Fruit fly (Drosophila melanogaster): ENCODE data around the gene CG15210.

Gene CG15210

dm6 chrX:10805651-10806191 lies 33.3 kb upstream of the CG15210 start:
- TF ChIP-seq CG33017 (tag; optimal IDR thresholded peaks at IDR 0.05) (no peak), kay (GFP tag; ENCODE audit: borderline replicate concordance) (peak; percentile 76), ovo (GFP tag; optimal IDR thresholded peaks at IDR 0.05) (peak; percentile 94), CG5204 (GFP tag; optimal IDR thresholded peaks at IDR 0.05) (no peak), Mnt (GFP tag; optimal IDR thresholded peaks at IDR 0.05) (peak; percentile 74), CG7045 (GFP tag; optimal IDR thresholded peaks at IDR 0.05) (no peak), CG11617 (GFP tag; optimal IDR thresholded peaks at IDR 0.05) (no peak), CG12768 (GFP tag; optimal IDR thresholded peaks at IDR 0.05) (no peak), CG14711 (tag; optimal IDR thresholded peaks at IDR 0.05) (peak; percentile 88), tj (GFP tag; optimal IDR thresholded peaks at IDR 0.05) (peak; percentile 90), pad (GFP tag; optimal IDR thresholded peaks at IDR 0.05) (peak; percentile 82)

dm6 chrX:10806718-10807412 lies 32.2 kb upstream of the CG15210 start:
- TF ChIP-seq CG7045 (GFP tag; optimal IDR thresholded peaks at IDR 0.05): no peak
- peak; percentile 26 for TF ChIP-seq bab1 (GFP tag; optimal IDR thresholded peaks at IDR 0.05)
- TF ChIP-seq Clk (GFP tag; optimal IDR thresholded peaks at IDR 0.05): no peak
- peak; percentile 47 for TF ChIP-seq ovo (GFP tag; optimal IDR thresholded peaks at IDR 0.05)
- TF ChIP-seq Crg-1 (GFP tag; optimal IDR thresholded peaks at IDR 0.05): no peak
- peak; percentile 85 for TF ChIP-seq kay (GFP tag; ENCODE audit: borderline replicate concordance)
- TF ChIP-seq CG7101 (tag; optimal IDR thresholded peaks at IDR 0.05): peak; percentile 11
- TF ChIP-seq toe (GFP tag; optimal IDR thresholded peaks at IDR 0.05): no peak
- peak; percentile 63 for TF ChIP-seq tj (GFP tag; optimal IDR thresholded peaks at IDR 0.05)
- peak; percentile 46 for TF ChIP-seq Mnt (GFP tag; optimal IDR thresholded peaks at IDR 0.05)
- peak; percentile 49 for TF ChIP-seq cic (GFP tag; optimal IDR thresholded peaks at IDR 0.05)
- peak; percentile 100 for TF ChIP-seq pad (GFP tag; optimal IDR thresholded peaks at IDR 0.05)

- TF ChIP-seq cic (GFP tag; optimal IDR thresholded peaks at IDR 0.05) (no peak), CG12768 (GFP tag; optimal IDR thresholded peaks at IDR 0.05) (no peak), cnc (optimal IDR thresholded peaks at IDR 0.05) (no peak), CG7101 (tag; optimal IDR thresholded peaks at IDR 0.05) (no peak), pad (GFP tag; optimal IDR thresholded peaks at IDR 0.05) (no peak), CG14711 (tag; optimal IDR thresholded peaks at IDR 0.05) (no peak), CG11617 (GFP tag; optimal IDR thresholded peaks at IDR 0.05) (no peak), Clk (GFP tag; optimal IDR thresholded peaks at IDR 0.05) (no peak), CG5204 (GFP tag; optimal IDR thresholded peaks at IDR 0.05) (no peak), kay (GFP tag; ENCODE audit: borderline replicate concordance) (no peak), Crg-1 (GFP tag; optimal IDR thresholded peaks at IDR 0.05) (no peak), Hr96 (GFP tag; optimal IDR thresholded peaks at IDR 0.05) (no peak), bab1 (GFP tag; optimal IDR thresholded peaks at IDR 0.05) (no peak), toe (GFP tag; optimal IDR thresholded peaks at IDR 0.05) (no peak), CG1620 (GFP tag; optimal IDR thresholded peaks at IDR 0.05) (no peak)
These were observed 30.3 kb upstream of the CG15210 start for dm6 chrX:10808684-10809083.

- TF ChIP-seq CG33017 (tag; optimal IDR thresholded peaks at IDR 0.05) (no peak), Crg-1 (GFP tag; optimal IDR thresholded peaks at IDR 0.05) (no peak), CG5204 (GFP tag; optimal IDR thresholded peaks at IDR 0.05) (no peak), kay (GFP tag; ENCODE audit: borderline replicate concordance) (no peak), CG12768 (GFP tag; optimal IDR thresholded peaks at IDR 0.05) (no peak), Hr96 (GFP tag; optimal IDR thresholded peaks at IDR 0.05) (no peak), Clk (GFP tag; optimal IDR thresholded peaks at IDR 0.05) (no peak), CG11617 (GFP tag; optimal IDR thresholded peaks at IDR 0.05) (no peak), pad (GFP tag; optimal IDR thresholded peaks at IDR 0.05) (no peak), bab1 (GFP tag; optimal IDR thresholded peaks at IDR 0.05) (no peak), Mnt (GFP tag; optimal IDR thresholded peaks at IDR 0.05) (no peak), cnc (optimal IDR thresholded peaks at IDR 0.05) (no peak), ovo (GFP tag; optimal IDR thresholded peaks at IDR 0.05) (no peak), CG7045 (GFP tag; optimal IDR thresholded peaks at IDR 0.05) (no peak), cic (GFP tag; optimal IDR thresholded peaks at IDR 0.05) (no peak), CG7101 (tag; optimal IDR thresholded peaks at IDR 0.05) (no peak), tj (GFP tag; optimal IDR thresholded peaks at IDR 0.05) (no peak), CG1620 (GFP tag; optimal IDR thresholded peaks at IDR 0.05) (no peak), toe (GFP tag; optimal IDR thresholded peaks at IDR 0.05) (no peak), CG14711 (tag; optimal IDR thresholded peaks at IDR 0.05) (no peak)
These were observed 24.9 kb upstream of the CG15210 start for dm6 chrX:10814113-10814512.

dm6 chrX:10814832-10815372 lies 24.1 kb upstream of the CG15210 start:
- no peak for TF ChIP-seq bab1 (GFP tag; optimal IDR thresholded peaks at IDR 0.05)
- no peak for TF ChIP-seq tj (GFP tag; optimal IDR thresholded peaks at IDR 0.05)
- TF ChIP-seq CG14711 (tag; optimal IDR thresholded peaks at IDR 0.05): no peak
- TF ChIP-seq CG11617 (GFP tag; optimal IDR thresholded peaks at IDR 0.05): no peak
- no peak for TF ChIP-seq cnc (optimal IDR thresholded peaks at IDR 0.05)
- no peak for TF ChIP-seq CG5204 (GFP tag; optimal IDR thresholded peaks at IDR 0.05)
- TF ChIP-seq Mnt (GFP tag; optimal IDR thresholded peaks at IDR 0.05): no peak
- TF ChIP-seq CG33017 (tag; optimal IDR thresholded peaks at IDR 0.05): no peak
- no peak for TF ChIP-seq kay (GFP tag; ENCODE audit: borderline replicate concordance)

- TF ChIP-seq pad (GFP tag; optimal IDR thresholded peaks at IDR 0.05): peak; percentile 95
- TF ChIP-seq CG33017 (tag; optimal IDR thresholded peaks at IDR 0.05): no peak
- peak; percentile 57 for TF ChIP-seq tj (GFP tag; optimal IDR thresholded peaks at IDR 0.05)
These were observed 23.4 kb upstream of the CG15210 start for dm6 chrX:10815511-10816080.
